Fruit fly (Drosophila melanogaster): ENCODE data around the gene CG9386.

The CG9386 gene

dm6 chr3R:9555334-9555974 lies at the start of gene CG9386, which contains the start of gene BckdhA (continued):
- TF ChIP-seq CG1529 (GFP tag; optimal IDR thresholded peaks at IDR 0.05) (no peak), CG1792 (GFP tag; optimal IDR thresholded peaks at IDR 0.05) (no peak), PHDP (tag; optimal IDR thresholded peaks at IDR 0.05) (peak; percentile 31), ci (GFP tag; IDR thresholded peaks at IDR 0.05) (peak; percentile 53; the same call in 1 of the 3 replicates), Drgx (GFP tag; IDR thresholded peaks at IDR 0.05) (no peak), TFAM (GFP tag; optimal IDR thresholded peaks at IDR 0.05) (no peak), CG17802 (tag; optimal IDR thresholded peaks at IDR 0.05) (no peak), CG12219 (GFP tag; optimal IDR thresholded peaks at IDR 0.05) (no peak), CG18619 (GFP tag; optimal IDR thresholded peaks at IDR 0.05) (peak; percentile 32), chif (GFP tag; optimal IDR thresholded peaks at IDR 0.05) (peak in 1 of 2 experiments; percentile 40), br (optimal IDR thresholded peaks at IDR 0.05) (no peak), sug (tag; optimal IDR thresholded peaks at IDR 0.05) (peak; percentile 60), CG7745 (tag; optimal IDR thresholded peaks at IDR 0.05) (no peak), vvl (GFP tag; IDR thresholded peaks at IDR 0.05) (peak; percentile 74), Poxn (GFP tag; IDR thresholded peaks at IDR 0.05) (no peak), CG7271 (tag; optimal IDR thresholded peaks at IDR 0.05) (no peak), CG17361 (GFP tag; IDR thresholded peaks at IDR 0.05) (peak; percentile 74; the same call in 2 of the 3 replicates), BtbVII (GFP tag; optimal IDR thresholded peaks at IDR 0.05) (no peak), CG4707 (GFP tag; optimal IDR thresholded peaks at IDR 0.05) (no peak), esg (GFP tag; conservative IDR thresholded peaks at IDR 0.05) (no peak), sens-2 (GFP tag; IDR thresholded peaks at IDR 0.05) (no peak), ken (GFP tag; IDR thresholded peaks at IDR 0.05) (no peak), jigr1 (GFP tag; IDR thresholded peaks at IDR 0.05) (no peak), Sin3A (optimal IDR thresholded peaks at IDR 0.05) (peak; percentile 24), lbe (GFP tag; optimal IDR thresholded peaks at IDR 0.05) (no peak), CG5245 (GFP tag; optimal IDR thresholded peaks at IDR 0.05) (peak; percentile 0), CG14710 (tag; optimal IDR thresholded peaks at IDR 0.05) (peak; percentile 66), eyg (GFP tag; optimal IDR thresholded peaks at IDR 0.05) (no peak), rib (GFP tag; IDR thresholded peaks at IDR 0.05) (no peak), CG17612 (GFP tag; IDR thresholded peaks at IDR 0.05) (no peak), stwl (tag; optimal IDR thresholded peaks at IDR 0.05) (no peak), exex (tag; optimal IDR thresholded peaks at IDR 0.05) (no peak), cad (GFP tag; optimal IDR thresholded peaks at IDR 0.05) (no peak), chinmo (GFP tag; IDR thresholded peaks at IDR 0.05; ENCODE audit: partially characterized antibody) (peak; percentile 72; the same call in 1 of the 4 replicates), Hmx (GFP tag; optimal IDR thresholded peaks at IDR 0.05) (peak; percentile 32), pb (GFP tag; optimal IDR thresholded peaks at IDR 0.05) (no peak), CG1024 (GFP tag; IDR thresholded peaks at IDR 0.05) (no peak), CG32772 (GFP tag; IDR thresholded peaks at IDR 0.05) (no peak), CG17359 (tag; optimal IDR thresholded peaks at IDR 0.05) (peak; percentile 32), Side (GFP tag; optimal IDR thresholded peaks at IDR 0.05) (no peak), CG3726 (GFP tag; IDR thresholded peaks at IDR 0.05) (no peak), tll (GFP tag; optimal IDR thresholded peaks at IDR 0.05) (no peak), Spps (tag; optimal IDR thresholded peaks at IDR 0.05) (no peak), Chrac-16 (GFP tag; optimal IDR thresholded peaks at IDR 0.05) (peak; percentile 55), Pdp1 (GFP tag; optimal IDR thresholded peaks at IDR 0.05) (peak; percentile 54 to 99), Sox100B (GFP tag; optimal IDR thresholded peaks at IDR 0.05) (no peak), gce (GFP tag; IDR thresholded peaks at IDR 0.05) (no peak), Tbp (GFP tag; optimal IDR thresholded peaks at IDR 0.05) (no peak), CG6175 (GFP tag; IDR thresholded peaks at IDR 0.05) (no peak), Gsc (GFP tag; IDR thresholded peaks at IDR 0.05) (no peak), CG3065 (GFP tag; optimal IDR thresholded peaks at IDR 0.05) (no peak), grau (tag; optimal IDR thresholded peaks at IDR 0.05) (peak; percentile 56)

Data from whole organism, embryonic.